Fruit fly (Drosophila melanogaster): Measurements from ENCODE around the gene upd1.

DNA sequence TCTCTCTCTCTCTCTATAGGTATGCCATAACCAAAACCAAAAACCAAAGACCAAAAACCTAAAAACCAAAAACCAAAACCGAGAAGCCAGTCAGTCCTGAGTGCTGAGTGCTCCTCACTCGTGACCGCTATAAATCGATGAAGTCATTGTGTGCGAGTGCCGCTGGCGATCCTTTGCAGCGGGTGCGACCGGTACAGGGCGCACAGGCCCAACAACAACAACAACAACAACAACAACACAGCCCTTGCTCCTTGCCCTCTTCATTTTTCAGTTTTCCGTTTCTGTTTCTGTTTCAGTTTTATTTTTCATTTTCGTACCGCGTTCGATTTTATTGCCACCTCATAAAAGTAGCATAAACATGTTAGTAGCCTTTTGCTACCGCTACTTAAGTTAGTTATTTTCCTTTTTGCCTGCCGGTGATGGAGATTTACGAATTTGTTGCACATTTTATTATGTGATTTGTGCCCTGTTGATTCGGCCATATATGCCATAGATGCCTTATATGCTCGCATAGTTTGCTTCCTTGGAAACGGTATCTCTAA lies 8.2 kb downstream of the upd1 start:
- TF ChIP-seq CG4496 (GFP tag; IDR thresholded peaks at IDR 0.05) (no peak), CG17806 (tag; optimal IDR thresholded peaks at IDR 0.05) (no peak)

Measured in whole organism, pupa.